Worm (Caenorhabditis elegans) whole organism, L4 larva: ENCODE measurements around the gene B0252.8.

ENCODE experiments used
- D1046.2 ChIP-seq: fragments of 200-800 bp; sonication (Bioruptor generic); IDR thresholded peaks from 2 replicates; pipeline ENCODE4 v1.3.6; 2022; ENCODE audit warnings: missing genetic modification characterization, missing compliant biosample characterization
- F26F4.8 ChIP-seq: fragments of 200-800 bp; sonication (Bioruptor generic); conservative IDR thresholded peaks from 2 replicates; pipeline ENCODE4 v1.3.6; 2022; ENCODE audit warnings: missing genetic modification characterization, missing compliant biosample characterization
- F44E2.7 ChIP-seq: fragments of 200-800 bp; sonication (Bioruptor generic); IDR thresholded peaks from 2 replicates; pipeline ENCODE4 v2.1.2; 2022; ENCODE audit warnings: missing genetic modification characterization, missing compliant biosample characterization
- R02D3.7 ChIP-seq: fragments of 150-350 bp; sonication (generic microtip); optimal IDR thresholded peaks from 3 replicates; lab custom pipeline; 2014; ENCODE audit warnings: missing biosample characterization, missing genetic modification characterization
- Y5F2A.4 ChIP-seq: fragments of 200-800 bp; sonication (Bioruptor generic); optimal IDR thresholded peaks from 2 replicates; lab custom pipeline; 2018; ENCODE audit warnings: mild to moderate bottlenecking, missing genetic modification characterization, missing compliant biosample characterization
- aly-2 ChIP-seq: sonication (generic microtip); optimal IDR thresholded peaks from 2 replicates; lab custom pipeline; 2018; ENCODE audit warnings: missing biosample characterization, missing genetic modification characterization
- ama-1 ChIP-seq: fragments of 150-350 bp; optimal IDR thresholded peaks from 2 replicates; lab custom pipeline; 2014; ENCODE audit warnings: inconsistent platforms, mixed read lengths
- arid-1 ChIP-seq: fragments of 200-800 bp; sonication (Bioruptor generic); conservative IDR thresholded peaks from 2 replicates; pipeline ENCODE4 v1.3.6; 2022; ENCODE audit warnings: missing genetic modification reagents, missing genetic modification characterization, missing compliant biosample characterization
- attf-4 ChIP-seq: sonication (generic microtip); optimal IDR thresholded peaks from 3 replicates; lab custom pipeline; 2017; ENCODE audit warnings: missing biosample characterization, missing genetic modification characterization
- ceh-28 ChIP-seq: fragments of 150-350 bp; optimal IDR thresholded peaks from 2 replicates; lab custom pipeline; 2014; ENCODE audit warnings: missing biosample characterization, missing genetic modification reagents, missing genetic modification characterization
- ceh-32 ChIP-seq: sonication (generic microtip); optimal IDR thresholded peaks from 2 replicates; lab custom pipeline; 2016; ENCODE audit warnings: mild to moderate bottlenecking, missing genetic modification characterization, missing compliant biosample characterization; ENCODE audit not compliant: poor library complexity
- ceh-44 ChIP-seq: fragments of 200-800 bp; sonication (Bioruptor generic); IDR thresholded peaks from 2 replicates; pipeline ENCODE4 v1.3.6; 2022; ENCODE audit warnings: missing genetic modification reagents, missing genetic modification characterization, missing compliant biosample characterization
- ceh-82 ChIP-seq: sonication (generic microtip); optimal IDR thresholded peaks from 2 replicates; lab custom pipeline; 2017; ENCODE audit warnings: missing biosample characterization, missing genetic modification characterization
- ces-1 ChIP-seq: fragments of 150-350 bp; sonication (generic microtip); optimal IDR thresholded peaks from 4 replicates; lab custom pipeline; 2014; ENCODE audit warnings: missing biosample characterization, missing genetic modification reagents, missing genetic modification characterization
- daf-16 ChIP-seq, 3 experiments: sonication (generic microtip); optimal IDR thresholded peaks; 2 replicates each; lab custom pipeline; 2016 to 2017; ENCODE audit warnings: missing genetic modification characterization in 3 of 3, missing genetic modification reagents in 3 of 3, mild to moderate bottlenecking in 2 of 3, missing compliant biosample characterization in 2 of 3, missing biosample characterization in 1 of 3, moderate library complexity in 1 of 3
- daf-19 ChIP-seq: fragments of 200-800 bp; sonication (Bioruptor generic); conservative IDR thresholded peaks from 2 replicates; pipeline ENCODE4 v1.3.6; 2022; ENCODE audit warnings: missing genetic modification characterization, missing compliant biosample characterization
- daf-8 ChIP-seq: fragments of 200-800 bp; sonication (Bioruptor generic); IDR thresholded peaks from 2 replicates; pipeline ENCODE4 v1.3.6; 2022; ENCODE audit warnings: missing genetic modification characterization, missing compliant biosample characterization
- duxl-1 ChIP-seq: sonication (generic microtip); optimal IDR thresholded peaks from 2 replicates; lab custom pipeline; 2016; ENCODE audit warnings: mild to moderate bottlenecking, missing genetic modification characterization, moderate library complexity, missing compliant biosample characterization; ENCODE audit not compliant: poor library complexity
- egl-27 ChIP-seq: sonication (generic microtip); optimal IDR thresholded peaks from 3 replicates; lab custom pipeline; 2017; ENCODE audit warnings: missing biosample characterization, missing genetic modification reagents, missing genetic modification characterization
- egl-43 ChIP-seq: fragments of 200-800 bp; sonication (Bioruptor generic); IDR thresholded peaks from 2 replicates; pipeline ENCODE4 v1.3.6; 2022; ENCODE audit warnings: missing genetic modification reagents, missing genetic modification characterization, missing compliant biosample characterization
- hlh-11 ChIP-seq: fragments of 200-800 bp; sonication (Bioruptor generic); optimal IDR thresholded peaks from 2 replicates; lab custom pipeline; 2018; ENCODE audit warnings: mild to moderate bottlenecking, missing genetic modification characterization, missing compliant biosample characterization
- hmg-1.1 ChIP-seq: fragments of 200-800 bp; sonication (Bioruptor generic); IDR thresholded peaks from 2 replicates; pipeline ENCODE4 v1.3.6; 2022; ENCODE audit warnings: missing genetic modification reagents, missing genetic modification characterization, missing compliant biosample characterization
- lim-7 ChIP-seq: fragments of 200-800 bp; sonication (Bioruptor generic); IDR thresholded peaks from 2 replicates; pipeline ENCODE4 v1.3.6; 2022; ENCODE audit warnings: missing genetic modification characterization, missing compliant biosample characterization
- lin-1 ChIP-seq: fragments of 200-800 bp; sonication (Bioruptor generic); IDR thresholded peaks from 2 replicates; pipeline ENCODE4 v1.3.6; 2022; ENCODE audit warnings: missing genetic modification reagents, missing genetic modification characterization, missing compliant biosample characterization
- lin-15B ChIP-seq: fragments of 150-350 bp; sonication (generic microtip); optimal IDR thresholded peaks from 3 replicates; lab custom pipeline; 2014; ENCODE audit warnings: missing biosample characterization, missing genetic modification characterization
- lin-29 ChIP-seq: fragments of 200-800 bp; sonication (Bioruptor generic); IDR thresholded peaks from 2 replicates; pipeline ENCODE4 v1.3.6; 2022; ENCODE audit warnings: missing genetic modification reagents, missing genetic modification characterization, missing compliant biosample characterization
- lin-38 ChIP-seq: fragments of 200-800 bp; sonication (Bioruptor generic); IDR thresholded peaks from 2 replicates; pipeline ENCODE4 v1.3.6; 2022; ENCODE audit warnings: missing genetic modification reagents, missing genetic modification characterization, missing compliant biosample characterization
- lir-3 ChIP-seq: sonication (generic microtip); optimal IDR thresholded peaks from 2 replicates; lab custom pipeline; 2016; ENCODE audit warnings: mild to moderate bottlenecking, missing genetic modification characterization, missing compliant biosample characterization
- lsy-2 ChIP-seq, 2 experiments: fragments of 150-350 bp in 1 of 2; sonication (generic microtip) in 1 of 2; optimal IDR thresholded peaks; 2 replicates each; lab custom pipeline; 2014 to 2017; ENCODE audit warnings: missing biosample characterization in 2 of 2, missing genetic modification characterization in 2 of 2
- madf-9 ChIP-seq: fragments of 200-800 bp; sonication (Bioruptor generic); conservative IDR thresholded peaks from 2 replicates; pipeline ENCODE4 v1.3.6; 2022; ENCODE audit warnings: missing genetic modification reagents, missing genetic modification characterization, missing compliant biosample characterization
- mdl-1 ChIP-seq, 2 experiments: fragments of 150-350 bp in 1 of 2; sonication (generic microtip) in 1 of 2; optimal IDR thresholded peaks; 2 replicates each; lab custom pipeline; 2014 to 2017; ENCODE audit warnings: missing biosample characterization in 2 of 2, missing genetic modification characterization in 2 of 2
- mep-1 ChIP-seq: fragments of 150-350 bp; sonication (generic microtip); optimal IDR thresholded peaks from 3 replicates; lab custom pipeline; 2014; ENCODE audit warnings: missing biosample characterization, missing genetic modification characterization
- mxl-2 ChIP-seq: fragments of 200-800 bp; sonication (Bioruptor generic); conservative IDR thresholded peaks from 2 replicates; pipeline ENCODE4 v1.3.6; 2022; ENCODE audit warnings: missing genetic modification reagents, missing genetic modification characterization, missing compliant biosample characterization
- mxl-3 ChIP-seq: fragments of 200-800 bp; sonication (Bioruptor generic); optimal IDR thresholded peaks from 2 replicates; lab custom pipeline; 2018; ENCODE audit warnings: mild to moderate bottlenecking, missing genetic modification characterization, missing compliant biosample characterization
- nhr-11 ChIP-seq: fragments of 150-350 bp; optimal IDR thresholded peaks from 2 replicates; lab custom pipeline; 2014; ENCODE audit warnings: missing biosample characterization, missing genetic modification characterization
- nhr-237 ChIP-seq: sonication (generic microtip); optimal IDR thresholded peaks from 2 replicates; lab custom pipeline; 2017; ENCODE audit warnings: missing biosample characterization, missing genetic modification characterization
- nhr-42 ChIP-seq: fragments of 200-800 bp; sonication (Bioruptor generic); IDR thresholded peaks from 2 replicates; pipeline ENCODE4 v1.3.6; 2022; ENCODE audit warnings: missing genetic modification characterization, missing compliant biosample characterization
- nhr-48 ChIP-seq: sonication (generic microtip); optimal IDR thresholded peaks from 2 replicates; lab custom pipeline; 2016; ENCODE audit warnings: mild to moderate bottlenecking, missing genetic modification characterization, missing compliant biosample characterization
- pha-4 ChIP-seq, 2 experiments: fragments of 150-350 bp in 1 of 2; fragments of 200-800 bp in 1 of 2; sonication (Bioruptor generic) in 1 of 2; IDR thresholded peaks in 1 of 2; optimal IDR thresholded peaks in 1 of 2; 2 replicates each; pipeline versions ENCODE4 v1.3.6 to Lab custom; 2014 to 2022; ENCODE audit warnings: missing genetic modification characterization in 2 of 2, missing genetic modification reagents in 2 of 2, missing biosample characterization in 1 of 2, missing compliant biosample characterization in 1 of 2
- pqm-1 ChIP-seq: sonication (generic microtip); optimal IDR thresholded peaks from 2 replicates; lab custom pipeline; 2017; ENCODE audit warnings: missing biosample characterization, missing genetic modification characterization
- rbr-2 ChIP-seq: sonication (generic microtip); optimal IDR thresholded peaks from 2 replicates; lab custom pipeline; 2016; ENCODE audit warnings: missing genotype, missing genetic modification characterization, missing compliant biosample characterization
- snpc-4 ChIP-seq: fragments of 150-350 bp; optimal IDR thresholded peaks from 2 replicates; lab custom pipeline; 2014; ENCODE audit warnings: missing biosample characterization, missing genetic modification characterization
- spr-1 ChIP-seq: sonication (generic microtip); optimal IDR thresholded peaks from 2 replicates; lab custom pipeline; 2016; ENCODE audit warnings: mild to moderate bottlenecking, missing genetic modification characterization, missing compliant biosample characterization
- spr-3 ChIP-seq: fragments of 200-800 bp; sonication (Bioruptor generic); optimal IDR thresholded peaks from 2 replicates; lab custom pipeline; 2018; ENCODE audit warnings: mild to moderate bottlenecking, missing genetic modification characterization, missing compliant biosample characterization
- tag-97 ChIP-seq: fragments of 200-800 bp; sonication (Bioruptor generic); IDR thresholded peaks from 2 replicates; pipeline ENCODE4 v1.3.6; 2022; ENCODE audit warnings: missing genetic modification characterization, missing compliant biosample characterization
- unc-62 ChIP-seq, 3 experiments: fragments of 150-350 bp in 1 of 3; sonication (generic microtip); optimal IDR thresholded peaks in 2 of 3; peaks in 1 of 3; 1 replicate in 1 of 3; 2 replicates in 2 of 3; lab custom pipeline; 2014 to 2017; ENCODE audit warnings: missing biosample characterization in 3 of 3, missing genetic modification characterization in 3 of 3, missing genetic modification reagents in 3 of 3, missing genotype in 1 of 3
- zag-1 ChIP-seq: fragments of 150-350 bp; optimal IDR thresholded peaks from 2 replicates; lab custom pipeline; 2014; ENCODE audit warnings: missing biosample characterization, missing genetic modification characterization
- zfp-2 ChIP-seq: sonication (generic microtip); optimal IDR thresholded peaks from 2 replicates; lab custom pipeline; 2016; ENCODE audit warnings: mild to moderate bottlenecking, missing genetic modification characterization, missing compliant biosample characterization
- zip-2 ChIP-seq: fragments of 150-350 bp; optimal IDR thresholded peaks from 2 replicates; lab custom pipeline; 2014; ENCODE audit warnings: missing biosample characterization, missing genetic modification characterization
- ztf-11 ChIP-seq: fragments of 150-350 bp; optimal IDR thresholded peaks from 2 replicates; lab custom pipeline; 2014; ENCODE audit warnings: missing biosample characterization, missing genetic modification characterization
- ztf-7 ChIP-seq: fragments of 150-350 bp; optimal IDR thresholded peaks from 2 replicates; lab custom pipeline; 2014; ENCODE audit warnings: missing biosample characterization, missing genetic modification characterization

B0252.8 gene

ce11 chrII:6888211-6888610, 27.8 kb upstream of the B0252.8 start (continued):
- TF ChIP-seq arid-1 (GFP tag; lab: Robert Waterston, UW) (no peak), aly-2 (tag; lab: Kevin White, UChicago) (no peak), mxl-2 (no peak), lir-3 (tag; lab: Kevin White, UChicago) (no peak), daf-19 (GFP tag; lab: Robert Waterston, UW) (no peak), daf-8 (GFP tag; lab: Robert Waterston, UW) (no peak), zag-1 (tag; lab: Kevin White, UChicago) (no peak), hmg-1.1 (GFP tag; lab: Robert Waterston, UW) (0 out of 2 replicates have a peak, but pooled peaks have one; percentile 32), lin-1 (GFP tag; lab: Robert Waterston, UW) (peak; percentile 38; the same call in 1 of the 2 replicates), tag-97 (GFP tag; lab: Robert Waterston, UW) (no peak), pqm-1 (peak; percentile 17), F44E2.7 (GFP tag; lab: Robert Waterston, UW) (no peak), ama-1 (peak; percentile 12), nhr-237 (tag; lab: Kevin White, UChicago) (no peak), zip-2 (no peak), mdl-1 (tag; optimal IDR thresholded peaks at IDR 0.05; lab: Kevin White, UChicago) (no peak), lin-29 (GFP tag; lab: Robert Waterston, UW) (0 out of 2 replicates have a peak, but pooled peaks have one; percentile 35), R02D3.7 (tag; lab: Kevin White, UChicago) (no peak), pha-4 (GFP tag; IDR thresholded peaks at IDR 0.05; lab: Robert Waterston, UW) (no peak), pha-4 (tag; optimal IDR thresholded peaks at IDR 0.05; lab: Kevin White, UChicago) (no peak), egl-27 (tag; lab: Kevin White, UChicago) (no peak), attf-4 (tag; lab: Kevin White, UChicago) (peak; percentile 9), lsy-2 (tag; optimal IDR thresholded peaks at IDR 0.05; lab: Kevin White, UChicago) (peak; percentile 52 to 70), D1046.2 (GFP tag; lab: Robert Waterston, UW) (no peak), ces-1 (no peak), duxl-1 (peak; percentile 34), ceh-82 (no peak), nhr-48 (tag; lab: Kevin White, UChicago) (peak; percentile 35), F26F4.8 (no peak), daf-16 (GFP tag; optimal IDR thresholded peaks at IDR 0.05; lab: Kevin White, UChicago) (peak; percentile 27 to 63), daf-16 (tag; optimal IDR thresholded peaks at IDR 0.05; lab: Kevin White, UChicago) (peak; percentile 64), ztf-7 (tag; lab: Kevin White, UChicago) (no peak), ceh-32 (tag; lab: Kevin White, UChicago) (no peak), ztf-11 (tag; lab: Kevin White, UChicago) (no peak), spr-3 (GFP tag; lab: Kevin White, UChicago) (no peak), nhr-42 (GFP tag; lab: Robert Waterston, UW) (peak; percentile 64), mep-1 (tag; lab: Kevin White, UChicago) (peak; percentile 90), snpc-4 (tag; lab: Kevin White, UChicago) (no peak), rbr-2 (peak; percentile 20), zfp-2 (tag; lab: Kevin White, UChicago) (no peak), lin-15B (no peak), spr-1 (tag; lab: Kevin White, UChicago) (peak; percentile 7), Y5F2A.4 (GFP tag; lab: Kevin White, UChicago) (no peak), nhr-11 (tag; lab: Kevin White, UChicago) (no peak), mxl-3 (no peak), ceh-44 (no peak), madf-9 (GFP tag; lab: Robert Waterston, UW) (no peak), lim-7 (GFP tag; lab: Robert Waterston, UW) (no peak), hlh-11 (tag; lab: Kevin White, UChicago) (peak; percentile 55), lin-38 (GFP tag; lab: Robert Waterston, UW) (peak; percentile 44), egl-43 (no peak), ceh-28 (tag; lab: Kevin White, UChicago) (no peak), unc-62 (GFP tag; optimal IDR thresholded peaks at IDR 0.05 in 1 of 2; lab: Kevin White, UChicago) (no peak), unc-62 (tag; optimal IDR thresholded peaks at IDR 0.05; lab: Kevin White, UChicago) (no peak)
